Worm (Caenorhabditis elegans): ENCODE data around the gene mop-25.1.

Gene mop-25.1

DNA sequence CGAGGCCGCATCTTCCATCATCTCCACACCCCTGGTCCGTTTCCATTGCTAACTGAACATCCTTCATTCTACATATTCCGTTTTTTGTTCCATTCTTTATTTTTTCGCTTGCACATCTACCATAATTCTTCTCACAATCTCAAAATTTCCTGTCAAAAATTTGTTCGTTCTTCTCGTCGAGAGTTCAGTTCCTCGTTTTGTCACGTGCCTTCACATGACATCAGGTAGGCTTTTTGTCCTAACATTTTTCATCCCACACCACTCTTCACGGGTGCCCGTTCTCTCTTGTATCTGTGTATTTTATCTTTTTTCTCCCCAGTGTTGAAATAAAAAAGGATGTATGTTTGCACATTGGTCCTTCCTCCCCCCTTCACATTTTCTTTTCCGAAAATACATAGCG, 21.5 kb upstream of the mop-25.1 start (continued):
- TF ChIP-seq daf-19 (GFP tag; conservative IDR thresholded peaks at IDR 0.05) = no peak
- no peak for TF ChIP-seq daf-12 (tag; optimal IDR thresholded peaks at IDR 0.05)
- no peak for TF ChIP-seq lin-1 (GFP tag; IDR thresholded peaks at IDR 0.05)

DNA sequence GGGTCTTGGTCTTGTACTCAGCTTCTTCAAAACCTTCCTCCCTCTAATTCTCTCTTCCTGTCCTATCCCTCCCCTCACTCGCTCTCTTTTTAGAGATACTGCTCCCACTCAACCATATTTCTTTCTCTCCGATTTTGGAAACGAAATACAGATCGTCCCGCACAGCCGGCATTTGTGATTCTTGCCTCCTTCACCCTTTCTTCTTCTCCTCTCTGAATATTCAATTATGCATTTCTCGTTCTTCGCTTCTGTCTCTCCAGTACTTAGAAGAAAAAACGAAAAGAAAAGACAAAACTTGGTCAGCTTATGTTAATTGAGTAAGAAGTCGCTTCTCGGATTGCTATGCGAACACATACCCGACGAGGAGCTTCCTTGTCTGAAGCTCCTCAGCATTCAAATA, 21.1 kb upstream of the mop-25.1 start:
- TF ChIP-seq nhr-41 (GFP tag; IDR thresholded peaks at IDR 0.05) (no peak), F49E8.2 (tag; optimal IDR thresholded peaks at IDR 0.05; ENCODE audit: borderline replicate concordance) (no peak), ztf-11 (tag; optimal IDR thresholded peaks at IDR 0.05) (no peak), F26F4.8 (GFP tag; conservative IDR thresholded peaks at IDR 0.05) (no peak), fkh-10 (GFP tag; optimal IDR thresholded peaks at IDR 0.05) (no peak), ceh-62 (tag; optimal IDR thresholded peaks at IDR 0.05) (no peak)

DNA sequence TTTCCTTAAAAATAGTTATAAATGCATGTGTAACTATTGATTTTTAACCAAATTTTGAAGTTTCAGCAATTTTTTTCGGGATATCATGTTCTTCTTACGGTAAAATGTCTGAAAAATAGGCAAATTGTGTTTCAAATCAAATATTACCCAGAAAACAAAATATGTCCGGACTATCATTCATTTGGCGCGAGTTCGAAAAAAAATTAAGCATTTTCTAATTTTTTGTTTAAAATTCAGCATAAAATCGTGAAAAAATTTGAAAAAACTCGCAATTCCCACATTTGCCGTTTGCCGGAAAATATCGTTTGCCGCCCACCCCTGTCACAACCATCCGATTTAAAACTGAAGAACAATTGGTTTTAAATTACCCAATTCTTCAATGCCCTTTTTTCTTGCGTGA, 20.4 kb upstream of the mop-25.1 start:
- TF ChIP-seq dmd-8 (GFP tag; IDR thresholded peaks at IDR 0.05) (no peak), aha-1 (tag) (peak; percentile 97), ZK546.5 (tag; optimal IDR thresholded peaks at IDR 0.05) (no peak), nhr-6 (tag; optimal IDR thresholded peaks at IDR 0.05) (no peak)

DNA sequence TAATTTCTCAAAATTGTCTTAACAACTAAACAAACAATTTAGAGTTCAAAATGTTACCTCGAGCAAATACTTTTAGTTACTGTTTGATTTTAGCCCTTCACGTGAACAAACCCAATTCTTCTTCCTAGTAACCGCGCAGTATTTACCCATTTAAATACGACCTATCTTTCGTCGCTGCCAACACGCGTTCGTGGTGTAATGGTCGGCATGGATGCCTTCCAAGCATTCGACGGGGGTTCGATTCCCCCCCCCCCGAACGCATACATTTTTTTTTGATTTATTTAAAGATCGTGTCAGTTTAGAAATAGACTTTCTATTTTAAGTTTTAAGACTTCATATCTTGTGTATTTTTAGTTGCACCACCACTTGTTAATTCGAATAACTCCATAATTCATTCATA, 17.6 kb upstream of the mop-25.1 start:
- TF ChIP-seq unc-39 (tag; optimal IDR thresholded peaks at IDR 0.05) = no peak
- TF ChIP-seq spr-3 (GFP tag; optimal IDR thresholded peaks at IDR 0.05) = peak; percentile 19
- TF ChIP-seq daf-19 (GFP tag; conservative IDR thresholded peaks at IDR 0.05) = no peak
- peak; percentile 25; the same call in 1 of the 2 replicates for TF ChIP-seq pha-4 (GFP tag; IDR thresholded peaks at IDR 0.05)
- TF ChIP-seq pha-4 (tag; optimal IDR thresholded peaks at IDR 0.05) = no peak
- TF ChIP-seq nhr-76 (tag; optimal IDR thresholded peaks at IDR 0.05) = no peak
- no peak for TF ChIP-seq lin-1 (GFP tag; IDR thresholded peaks at IDR 0.05)
- TF ChIP-seq lin-15B (tag; optimal IDR thresholded peaks at IDR 0.05) = no peak
- TF ChIP-seq Y105C5A.15 (GFP tag; IDR thresholded peaks at IDR 0.05) = 0 out of 2 replicates have a peak, but pooled peaks have one; percentile 61
- TF ChIP-seq unc-62 (GFP tag; optimal IDR thresholded peaks at IDR 0.05 in 1 of 2) = no peak
- TF ChIP-seq unc-62 (tag; optimal IDR thresholded peaks at IDR 0.05) = no peak
- TF ChIP-seq dpl-1 (GFP tag; optimal IDR thresholded peaks at IDR 0.05) = no peak
- TF ChIP-seq fkh-10 (GFP tag; optimal IDR thresholded peaks at IDR 0.05) = no peak
- no peak for TF ChIP-seq daf-8 (GFP tag; IDR thresholded peaks at IDR 0.05)
- no peak for TF ChIP-seq mxl-2 (GFP tag; conservative IDR thresholded peaks at IDR 0.05)
- TF ChIP-seq nhr-237 (tag; optimal IDR thresholded peaks at IDR 0.05) = no peak
- TF ChIP-seq ama-1 (optimal IDR thresholded peaks at IDR 0.05) = no peak
- peak; percentile 63 for TF ChIP-seq hmg-1.1 (GFP tag; IDR thresholded peaks at IDR 0.05)
- no peak for TF ChIP-seq zip-2 (tag; optimal IDR thresholded peaks at IDR 0.05)
- TF ChIP-seq fos-1 (tag; optimal IDR thresholded peaks at IDR 0.05) = no peak
- no peak for TF ChIP-seq lin-39 (tag; optimal IDR thresholded peaks at IDR 0.05)
- no peak for TF ChIP-seq mdl-1 (tag; optimal IDR thresholded peaks at IDR 0.05)
- no peak for TF ChIP-seq attf-4 (tag; optimal IDR thresholded peaks at IDR 0.05)
- TF ChIP-seq arid-1 (GFP tag; conservative IDR thresholded peaks at IDR 0.05) = no peak
- TF ChIP-seq aha-1 (tag) = no peak
- peak; percentile 20 for TF ChIP-seq gei-8 (GFP tag; optimal IDR thresholded peaks at IDR 0.05)
- TF ChIP-seq spr-1 (tag; optimal IDR thresholded peaks at IDR 0.05) = no peak
- no peak for TF ChIP-seq Y48G9A.11 (GFP tag; IDR thresholded peaks at IDR 0.05)
- TF ChIP-seq ceh-44 (GFP tag; IDR thresholded peaks at IDR 0.05) = no peak
- peak; percentile 29; the same call in 1 of the 2 replicates for TF ChIP-seq dmd-6 (GFP tag; IDR thresholded peaks at IDR 0.05)
- 0 out of 4 replicates have a peak, but pooled peaks have one; percentile 33 to 50 for TF ChIP-seq madf-5 (GFP tag; IDR thresholded peaks at IDR 0.05)
- TF ChIP-seq vab-7 (GFP tag; IDR thresholded peaks at IDR 0.05) = peak; percentile 51; the same call in 1 of the 2 replicates
- TF ChIP-seq D1046.2 (GFP tag; IDR thresholded peaks at IDR 0.05) = no peak
- no peak for TF ChIP-seq R02D3.7 (tag; optimal IDR thresholded peaks at IDR 0.05)
- no peak for TF ChIP-seq Y75B8A.6 (GFP tag; IDR thresholded peaks at IDR 0.05)
- no peak for TF ChIP-seq set-16 (GFP tag; IDR thresholded peaks at IDR 0.05)
- no peak for TF ChIP-seq dmd-9 (GFP tag; IDR thresholded peaks at IDR 0.05)
- TF ChIP-seq F37D6.2 (tag; optimal IDR thresholded peaks at IDR 0.05) = no peak
- TF ChIP-seq T26A8.4 (GFP tag; IDR thresholded peaks at IDR 0.05) = no peak

Measured in whole organism, L4 larva.